Worm (Caenorhabditis elegans) whole organism, L3 larva: ENCODE results near the gene F07A11.5.

Source experiments
- aly-2 ChIP-seq: fragments of 150-350 bp; optimal IDR thresholded peaks from 2 replicates; lab custom pipeline; 2014; ENCODE audit warnings: missing biosample characterization, missing genetic modification characterization
- ama-1 ChIP-seq: fragments of 150-350 bp; optimal IDR thresholded peaks from 2 replicates; lab custom pipeline; 2018
- ceh-16 ChIP-seq: sonication (generic microtip); optimal IDR thresholded peaks from 2 replicates; lab custom pipeline; 2017; ENCODE audit warnings: missing biosample characterization, missing genetic modification characterization
- ceh-28 ChIP-seq: fragments of 150-350 bp; optimal IDR thresholded peaks from 2 replicates; lab custom pipeline; 2014; ENCODE audit warnings: missing biosample characterization, missing genetic modification reagents, missing genetic modification characterization
- egl-27 ChIP-seq: sonication (generic microtip); optimal IDR thresholded peaks from 4 replicates; lab custom pipeline; 2017; ENCODE audit warnings: missing biosample characterization, missing genetic modification reagents, missing genetic modification characterization
- egl-5 ChIP-seq: fragments of 150-350 bp; optimal IDR thresholded peaks from 2 replicates; lab custom pipeline; 2017; ENCODE audit warnings: missing biosample characterization, missing genetic modification reagents, missing genetic modification characterization, inconsistent platforms
- elt-2 ChIP-seq: sonication (generic microtip); optimal IDR thresholded peaks from 2 replicates; lab custom pipeline; 2016; ENCODE audit warnings: missing genetic modification reagents, mild to moderate bottlenecking, missing genetic modification characterization, missing compliant biosample characterization
- elt-3 ChIP-seq, 3 experiments: fragments of 150-350 bp in 1 of 3; sonication (generic microtip) in 2 of 3; optimal IDR thresholded peaks; 2 replicates in 2 of 3; 4 replicates in 1 of 3; lab custom pipeline; 2014 to 2017; ENCODE audit warnings: missing biosample characterization in 3 of 3, missing genetic modification characterization in 3 of 3
- eor-1 ChIP-seq, 2 experiments: fragments of 150-350 bp; optimal IDR thresholded peaks; 2 replicates each; lab custom pipeline; 2014 to 2018; ENCODE audit warnings: missing biosample characterization in 2 of 2, missing genetic modification characterization in 2 of 2
- fkh-10 ChIP-seq: sonication (generic microtip); optimal IDR thresholded peaks from 2 replicates; lab custom pipeline; 2017; ENCODE audit warnings: missing biosample characterization, missing genetic modification reagents, missing genetic modification characterization
- fkh-2 ChIP-seq: fragments of 150-350 bp; optimal IDR thresholded peaks from 2 replicates; lab custom pipeline; 2014; ENCODE audit warnings: missing biosample characterization, missing genetic modification reagents, missing genetic modification characterization
- jun-1 ChIP-seq: fragments of 150-350 bp; optimal IDR thresholded peaks from 2 replicates; lab custom pipeline; 2014; ENCODE audit warnings: missing biosample characterization, missing genetic modification reagents, missing genetic modification characterization
- lin-15B ChIP-seq: fragments of 150-350 bp; optimal IDR thresholded peaks from 2 replicates; lab custom pipeline; 2014; ENCODE audit warnings: missing biosample characterization, missing genetic modification characterization
- mml-1 ChIP-seq: fragments of 150-350 bp; sonication (generic microtip); optimal IDR thresholded peaks from 3 replicates; lab custom pipeline; 2014; ENCODE audit warnings: missing biosample characterization, missing genetic modification characterization
- nfya-1 ChIP-seq: sonication (generic microtip); optimal IDR thresholded peaks from 2 replicates; lab custom pipeline; 2017; ENCODE audit warnings: missing genetic modification characterization, mild to moderate bottlenecking, missing compliant biosample characterization, antibody characterized with exemption, moderate library complexity; ENCODE audit not compliant: insufficient read depth
- nhr-11 ChIP-seq: fragments of 150-350 bp; optimal IDR thresholded peaks from 2 replicates; lab custom pipeline; 2014; ENCODE audit warnings: missing biosample characterization, missing genetic modification characterization
- nhr-237 ChIP-seq: fragments of 150-350 bp; optimal IDR thresholded peaks from 2 replicates; lab custom pipeline; 2014; ENCODE audit warnings: missing biosample characterization, missing genetic modification characterization
- nhr-25 ChIP-seq: sonication (generic microtip); optimal IDR thresholded peaks from 2 replicates; lab custom pipeline; 2017; ENCODE audit warnings: missing biosample characterization, missing genetic modification characterization
- nhr-28 ChIP-seq: fragments of 150-350 bp; optimal IDR thresholded peaks from 2 replicates; lab custom pipeline; 2014; ENCODE audit warnings: missing biosample characterization, missing genetic modification characterization
- nhr-43 ChIP-seq: sonication (generic microtip); optimal IDR thresholded peaks from 2 replicates; lab custom pipeline; 2016; ENCODE audit warnings: mild to moderate bottlenecking, missing genetic modification characterization, missing compliant biosample characterization; ENCODE audit not compliant: poor library complexity, severe bottlenecking
- nhr-67 ChIP-seq: fragments of 150-350 bp; optimal IDR thresholded peaks from 2 replicates; lab custom pipeline; 2014; ENCODE audit warnings: missing biosample characterization, missing genetic modification characterization
- pha-4 ChIP-seq: fragments of 150-350 bp; optimal IDR thresholded peaks from 2 replicates; lab custom pipeline; 2014; ENCODE audit warnings: missing biosample characterization, missing genetic modification reagents, missing genetic modification characterization
- pqm-1 ChIP-seq: fragments of 150-350 bp; optimal IDR thresholded peaks from 2 replicates; lab custom pipeline; 2017; ENCODE audit warnings: missing biosample characterization, missing genetic modification characterization, inconsistent platforms
- sea-2 ChIP-seq: fragments of 150-350 bp; sonication (generic microtip); optimal IDR thresholded peaks from 4 replicates; lab custom pipeline; 2014; ENCODE audit warnings: missing biosample characterization, missing genetic modification reagents, missing genetic modification characterization
- skn-1 ChIP-seq: fragments of 150-350 bp; optimal IDR thresholded peaks from 2 replicates; lab custom pipeline; 2014; ENCODE audit warnings: missing biosample characterization, missing genetic modification characterization
- snpc-4 ChIP-seq: fragments of 150-350 bp; optimal IDR thresholded peaks from 2 replicates; lab custom pipeline; 2014; ENCODE audit warnings: missing biosample characterization, missing genetic modification characterization
- unc-39 ChIP-seq: sonication (generic microtip); optimal IDR thresholded peaks from 4 replicates; lab custom pipeline; 2017; ENCODE audit warnings: missing biosample characterization, missing genetic modification characterization
- unc-62 ChIP-seq: fragments of 150-350 bp; sonication (generic microtip); optimal IDR thresholded peaks from 4 replicates; lab custom pipeline; 2014; ENCODE audit warnings: missing biosample characterization, missing genetic modification reagents, missing genetic modification characterization
- zag-1 ChIP-seq: fragments of 150-350 bp; optimal IDR thresholded peaks from 2 replicates; lab custom pipeline; 2014; ENCODE audit warnings: missing biosample characterization, missing genetic modification characterization
- ztf-11 ChIP-seq: fragments of 150-350 bp; optimal IDR thresholded peaks from 2 replicates; lab custom pipeline; 2014; ENCODE audit warnings: missing biosample characterization, missing genetic modification characterization

Gene F07A11.5

DNA sequence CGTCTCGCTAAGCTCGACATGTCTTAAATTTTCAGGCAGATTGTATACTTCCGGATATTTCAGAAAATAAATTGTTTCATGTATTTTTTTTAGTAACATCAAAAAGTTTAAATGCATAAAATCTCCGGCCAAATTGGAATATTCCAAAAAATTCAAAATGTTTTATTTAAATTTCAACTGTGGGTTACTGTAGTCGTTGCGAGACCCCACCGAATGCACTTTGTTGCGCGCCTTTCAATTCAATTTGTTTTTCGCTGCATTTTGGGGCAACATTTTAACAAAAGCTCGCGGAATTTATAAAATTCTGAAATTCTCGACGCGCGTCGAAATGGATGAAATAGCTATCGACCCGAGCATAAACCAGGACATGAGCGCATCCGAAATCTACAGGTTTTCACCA lies 39.2 kb upstream of the F07A11.5 start, which contains the start of gene F54D5.2:
Gene F54D5.2, plus strand, starts transcription at position 237 of the 400 bp plus-strand sequence.
- TF ChIP-seq sea-2 (GFP tag; lab: Kevin White, UChicago) (no peak), nhr-28 (tag; lab: Kevin White, UChicago) (no peak), ztf-11 (tag; lab: Kevin White, UChicago) (no peak), ceh-28 (no peak), nhr-43 (no peak), unc-62 (GFP tag; lab: Kevin White, UChicago) (no peak), zag-1 (tag; lab: Kevin White, UChicago) (no peak), fkh-10 (GFP tag; lab: Kevin White, UChicago) (no peak)

- TF ChIP-seq pha-4 (tag; lab: Kevin White, UChicago) (peak; percentile 10), aly-2 (tag; lab: Kevin White, UChicago) (no peak), ceh-28 (no peak), ama-1 (lab: Kevin White, UChicago) (no peak), nhr-237 (tag; lab: Kevin White, UChicago) (no peak), elt-3 (tag; optimal IDR thresholded peaks at IDR 0.05; lab: Kevin White, UChicago) (no peak), zag-1 (tag; lab: Kevin White, UChicago) (no peak), nhr-11 (tag; lab: Kevin White, UChicago) (no peak), elt-2 (tag; lab: Kevin White, UChicago) (peak; percentile 53), ceh-16 (tag; lab: Kevin White, UChicago) (no peak), fkh-10 (GFP tag; lab: Kevin White, UChicago) (no peak), unc-62 (GFP tag; lab: Kevin White, UChicago) (no peak)
- TF ChIP-seq, all 47 proteins: peak for 2
Observed at ce11 chrII:11577397-11577796, 34.7 kb upstream of the F07A11.5 start, which contains the start of gene pcs-1. TSS of gene pcs-1 (minus strand) at chrII:11577740.

ce11 chrII:11577861-11578260 lies 34.2 kb upstream of the F07A11.5 start:
- TF ChIP-seq fkh-10 (GFP tag; lab: Kevin White, UChicago) (no peak), unc-39 (tag; lab: Kevin White, UChicago) (no peak), mml-1 (no peak), egl-5 (tag; lab: Kevin White, UChicago) (no peak), nhr-67 (tag; lab: Kevin White, UChicago) (no peak), jun-1 (tag; lab: Kevin White, UChicago) (no peak)

DNA sequence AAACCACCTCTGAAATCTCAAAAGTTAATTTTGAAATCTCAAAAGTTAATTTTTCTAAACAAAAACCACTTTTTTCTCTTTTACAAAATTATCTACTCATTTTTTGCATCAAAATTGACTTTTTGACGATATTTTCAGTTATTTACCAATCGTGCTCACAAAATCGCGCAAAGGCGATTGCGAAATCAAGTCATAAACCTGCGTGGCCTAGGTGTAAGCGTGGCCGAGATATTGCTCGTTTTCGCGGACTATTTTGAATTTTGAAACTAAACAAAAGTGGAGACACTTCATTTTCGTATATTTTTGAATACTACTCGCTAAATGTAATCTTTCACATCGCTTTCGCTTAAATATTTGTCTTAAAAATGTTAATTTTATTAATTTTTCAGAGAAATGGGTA lies 33.8 kb upstream of the F07A11.5 start, which contains the start of gene smc-6:
Gene smc-6, plus strand, starts transcription at position 390 of the 400 bp plus-strand sequence.
- TF ChIP-seq nfya-1 (no peak), pha-4 (tag; lab: Kevin White, UChicago) (peak; percentile 60), eor-1 (tag; optimal IDR thresholded peaks at IDR 0.05; lab: Kevin White, UChicago) (no peak), lin-15B (tag; lab: Kevin White, UChicago) (peak; percentile 61), sea-2 (GFP tag; lab: Kevin White, UChicago) (no peak), ztf-11 (tag; lab: Kevin White, UChicago) (no peak), nhr-25 (no peak), pqm-1 (tag; lab: Kevin White, UChicago) (no peak), snpc-4 (tag; lab: Kevin White, UChicago) (peak; percentile 28)
- TF ChIP-seq, all 47 proteins: peak for 3

- TF ChIP-seq snpc-4 (tag; lab: Kevin White, UChicago) = no peak
- no peak for TF ChIP-seq elt-3 (tag; optimal IDR thresholded peaks at IDR 0.05; lab: Kevin White, UChicago)
- TF ChIP-seq nhr-43 = no peak
- TF ChIP-seq nfya-1 = no peak
- no peak for TF ChIP-seq skn-1 (tag; lab: Kevin White, UChicago)
- TF ChIP-seq nhr-28 (tag; lab: Kevin White, UChicago) = no peak
- no peak for TF ChIP-seq zag-1 (tag; lab: Kevin White, UChicago)
- no peak for TF ChIP-seq egl-27
- no peak for TF ChIP-seq jun-1 (tag; lab: Kevin White, UChicago)
- TF ChIP-seq eor-1 (tag; optimal IDR thresholded peaks at IDR 0.05; lab: Kevin White, UChicago) = no peak
- no peak for TF ChIP-seq fkh-2 (tag; lab: Kevin White, UChicago)
Observed at ce11 chrII:11582698-11583097, 29.4 kb upstream of the F07A11.5 start, which contains the start of gene ints-7. TSS of gene ints-7 (plus strand) at chrII:11582849.

DNA sequence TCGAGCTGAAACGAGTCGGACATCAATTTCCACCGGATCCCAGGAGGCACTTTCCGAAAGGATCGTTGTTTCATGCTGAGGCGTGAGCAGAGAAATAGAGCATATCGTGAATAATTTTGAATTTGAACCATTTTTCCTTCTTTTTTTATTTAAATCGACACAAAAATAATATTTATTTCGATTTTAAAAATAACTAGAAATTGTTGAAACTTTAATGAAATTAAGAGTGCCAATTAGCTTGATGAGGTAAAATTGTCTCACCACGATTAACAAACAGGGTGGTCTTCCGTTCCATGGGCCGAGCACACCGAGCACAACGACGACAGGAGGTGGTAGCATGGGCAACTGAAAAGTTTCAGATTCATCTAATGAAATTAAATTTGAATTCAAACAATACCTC lies 23.8 kb upstream of the F07A11.5 start:
- TF ChIP-seq unc-39 (tag; lab: Kevin White, UChicago) (no peak), egl-27 (no peak), pqm-1 (tag; lab: Kevin White, UChicago) (no peak), egl-5 (tag; lab: Kevin White, UChicago) (no peak)
